Worm (Caenorhabditis elegans) whole organism, L4 larva: ENCODE measurements around the gene M02F4.2.
A peak's percentile ranks its signal among the peaks of the same experiment; 100 is the strongest.

Experiments
- F49E8.2 ChIP-seq: sonication (generic microtip); optimal IDR thresholded peaks from 2 replicates; lab custom pipeline; 2016; ENCODE audit warnings: missing compliant biosample characterization, mild to moderate bottlenecking, missing genetic modification characterization, borderline replicate concordance
- Y105C5A.15 ChIP-seq: fragments of 200-800 bp; sonication (Bioruptor generic); IDR thresholded peaks from 2 replicates; pipeline ENCODE4 v1.3.6; 2022; ENCODE audit warnings: missing genetic modification characterization, missing compliant biosample characterization
- ZK546.5 ChIP-seq, 2 experiments: sonication (generic microtip); optimal IDR thresholded peaks; 2 replicates each; lab custom pipeline; 2017; ENCODE audit warnings: missing biosample characterization in 2 of 2, missing genetic modification characterization in 2 of 2
- aha-1 ChIP-seq: fragments of 150-350 bp; peaks from one replicate; lab custom pipeline; 2014; ENCODE audit warnings: missing biosample characterization, missing genetic modification characterization
- ama-1 ChIP-seq: fragments of 150-350 bp; optimal IDR thresholded peaks from 2 replicates; lab custom pipeline; 2014; ENCODE audit warnings: inconsistent platforms, mixed read lengths
- attf-4 ChIP-seq: sonication (generic microtip); optimal IDR thresholded peaks from 3 replicates; lab custom pipeline; 2017; ENCODE audit warnings: missing biosample characterization, missing genetic modification characterization
- ceh-20 ChIP-seq: fragments of 200-800 bp; sonication (Bioruptor generic); IDR thresholded peaks from 2 replicates; pipeline ENCODE4 v1.3.6; 2022; ENCODE audit warnings: missing genetic modification reagents, missing genetic modification characterization, missing compliant biosample characterization
- ceh-62 ChIP-seq: sonication (generic microtip); optimal IDR thresholded peaks from 2 replicates; lab custom pipeline; 2017; ENCODE audit warnings: missing biosample characterization, missing genetic modification characterization
- ceh-82 ChIP-seq: sonication (generic microtip); optimal IDR thresholded peaks from 2 replicates; lab custom pipeline; 2017; ENCODE audit warnings: missing biosample characterization, missing genetic modification characterization
- ctbp-1 ChIP-seq: fragments of 200-800 bp; sonication (Bioruptor generic); IDR thresholded peaks from 2 replicates; pipeline ENCODE4 v1.3.6; 2022; ENCODE audit warnings: missing genetic modification reagents, missing genetic modification characterization, missing compliant biosample characterization
- daf-16 ChIP-seq, 3 experiments: sonication (generic microtip); optimal IDR thresholded peaks; 2 replicates each; lab custom pipeline; 2016 to 2017; ENCODE audit warnings: missing genetic modification characterization in 3 of 3, missing genetic modification reagents in 3 of 3, mild to moderate bottlenecking in 2 of 3, missing compliant biosample characterization in 2 of 3, missing biosample characterization in 1 of 3, moderate library complexity in 1 of 3
- daf-8 ChIP-seq: fragments of 200-800 bp; sonication (Bioruptor generic); IDR thresholded peaks from 2 replicates; pipeline ENCODE4 v1.3.6; 2022; ENCODE audit warnings: missing genetic modification characterization, missing compliant biosample characterization
- dmd-6 ChIP-seq: fragments of 200-800 bp; sonication (Bioruptor generic); IDR thresholded peaks from 2 replicates; pipeline ENCODE4 v1.3.6; 2022; ENCODE audit warnings: missing genetic modification reagents, missing genetic modification characterization, missing compliant biosample characterization
- dpl-1 ChIP-seq: fragments of 150-350 bp; optimal IDR thresholded peaks from 2 replicates; lab custom pipeline; 2014; ENCODE audit warnings: missing biosample characterization, missing genetic modification reagents, missing genetic modification characterization
- duxl-1 ChIP-seq: sonication (generic microtip); optimal IDR thresholded peaks from 2 replicates; lab custom pipeline; 2016; ENCODE audit warnings: mild to moderate bottlenecking, missing genetic modification characterization, moderate library complexity, missing compliant biosample characterization; ENCODE audit not compliant: poor library complexity
- dve-1 ChIP-seq: sonication (generic microtip); optimal IDR thresholded peaks from 2 replicates; lab custom pipeline; 2017; ENCODE audit warnings: antibody characterized with exemption, mild to moderate bottlenecking, missing genetic modification characterization, missing compliant biosample characterization; ENCODE audit not compliant: insufficient read depth
- egl-27 ChIP-seq: sonication (generic microtip); optimal IDR thresholded peaks from 3 replicates; lab custom pipeline; 2017; ENCODE audit warnings: missing biosample characterization, missing genetic modification reagents, missing genetic modification characterization
- fkh-10 ChIP-seq: fragments of 150-350 bp; optimal IDR thresholded peaks from 2 replicates; lab custom pipeline; 2014; ENCODE audit warnings: missing biosample characterization, missing genetic modification reagents, missing genetic modification characterization
- gei-8 ChIP-seq: fragments of 200-800 bp; sonication (Bioruptor generic); optimal IDR thresholded peaks from 2 replicates; lab custom pipeline; 2018; ENCODE audit warnings: mild to moderate bottlenecking, missing genetic modification characterization, missing compliant biosample characterization
- hlh-11 ChIP-seq: fragments of 200-800 bp; sonication (Bioruptor generic); optimal IDR thresholded peaks from 2 replicates; lab custom pipeline; 2018; ENCODE audit warnings: mild to moderate bottlenecking, missing genetic modification characterization, missing compliant biosample characterization
- hlh-30 ChIP-seq: sonication (generic microtip); optimal IDR thresholded peaks from 2 replicates; lab custom pipeline; 2017; ENCODE audit warnings: antibody characterized with exemption, mild to moderate bottlenecking, missing genetic modification characterization, missing compliant biosample characterization; ENCODE audit not compliant: insufficient read depth
- hmg-1.1 ChIP-seq: fragments of 200-800 bp; sonication (Bioruptor generic); IDR thresholded peaks from 2 replicates; pipeline ENCODE4 v1.3.6; 2022; ENCODE audit warnings: missing genetic modification reagents, missing genetic modification characterization, missing compliant biosample characterization
- lin-1 ChIP-seq: fragments of 200-800 bp; sonication (Bioruptor generic); IDR thresholded peaks from 2 replicates; pipeline ENCODE4 v1.3.6; 2022; ENCODE audit warnings: missing genetic modification reagents, missing genetic modification characterization, missing compliant biosample characterization
- lin-13 ChIP-seq: fragments of 150-350 bp; optimal IDR thresholded peaks from 2 replicates; lab custom pipeline; 2014; ENCODE audit warnings: missing biosample characterization, missing genetic modification reagents, missing genetic modification characterization
- lin-38 ChIP-seq: fragments of 200-800 bp; sonication (Bioruptor generic); IDR thresholded peaks from 2 replicates; pipeline ENCODE4 v1.3.6; 2022; ENCODE audit warnings: missing genetic modification reagents, missing genetic modification characterization, missing compliant biosample characterization
- madf-9 ChIP-seq: fragments of 200-800 bp; sonication (Bioruptor generic); conservative IDR thresholded peaks from 2 replicates; pipeline ENCODE4 v1.3.6; 2022; ENCODE audit warnings: missing genetic modification reagents, missing genetic modification characterization, missing compliant biosample characterization
- mep-1 ChIP-seq: fragments of 150-350 bp; sonication (generic microtip); optimal IDR thresholded peaks from 3 replicates; lab custom pipeline; 2014; ENCODE audit warnings: missing biosample characterization, missing genetic modification characterization
- mxl-3 ChIP-seq: fragments of 200-800 bp; sonication (Bioruptor generic); optimal IDR thresholded peaks from 2 replicates; lab custom pipeline; 2018; ENCODE audit warnings: mild to moderate bottlenecking, missing genetic modification characterization, missing compliant biosample characterization
- nhr-102 ChIP-seq: sonication (generic microtip); optimal IDR thresholded peaks from 2 replicates; lab custom pipeline; 2016; ENCODE audit warnings: mild to moderate bottlenecking, missing genetic modification characterization, moderate library complexity, missing compliant biosample characterization
- nhr-11 ChIP-seq: fragments of 150-350 bp; optimal IDR thresholded peaks from 2 replicates; lab custom pipeline; 2014; ENCODE audit warnings: missing biosample characterization, missing genetic modification characterization
- nhr-25 ChIP-seq: sonication (generic microtip); optimal IDR thresholded peaks from 2 replicates; lab custom pipeline; 2017; ENCODE audit warnings: missing genetic modification characterization, mild to moderate bottlenecking, missing compliant biosample characterization, antibody characterized with exemption, moderate library complexity, borderline replicate concordance; ENCODE audit not compliant: insufficient read depth
- nhr-28 ChIP-seq: fragments of 150-350 bp; optimal IDR thresholded peaks from 2 replicates; lab custom pipeline; 2014; ENCODE audit warnings: missing biosample characterization, missing genetic modification characterization
- nhr-48 ChIP-seq: sonication (generic microtip); optimal IDR thresholded peaks from 2 replicates; lab custom pipeline; 2016; ENCODE audit warnings: mild to moderate bottlenecking, missing genetic modification characterization, missing compliant biosample characterization
- pha-4 ChIP-seq, 2 experiments: fragments of 150-350 bp in 1 of 2; fragments of 200-800 bp in 1 of 2; sonication (Bioruptor generic) in 1 of 2; IDR thresholded peaks in 1 of 2; optimal IDR thresholded peaks in 1 of 2; 2 replicates each; pipeline versions ENCODE4 v1.3.6 to Lab custom; 2014 to 2022; ENCODE audit warnings: missing genetic modification characterization in 2 of 2, missing genetic modification reagents in 2 of 2, missing biosample characterization in 1 of 2, missing compliant biosample characterization in 1 of 2
- php-3 ChIP-seq: fragments of 200-800 bp; sonication (Bioruptor generic); IDR thresholded peaks from 2 replicates; pipeline ENCODE4 v1.3.6; 2022; ENCODE audit warnings: missing genetic modification reagents, missing genetic modification characterization, missing compliant biosample characterization
- pqm-1 ChIP-seq: sonication (generic microtip); optimal IDR thresholded peaks from 2 replicates; lab custom pipeline; 2017; ENCODE audit warnings: missing biosample characterization, missing genetic modification characterization
- skn-1 ChIP-seq: fragments of 150-350 bp; optimal IDR thresholded peaks from 2 replicates; lab custom pipeline; 2014; ENCODE audit warnings: missing biosample characterization, missing genetic modification characterization
- snpc-1.2 ChIP-seq: fragments of 200-800 bp; sonication (Bioruptor generic); IDR thresholded peaks from 2 replicates; pipeline ENCODE4 v1.3.6; 2022; ENCODE audit warnings: missing genetic modification reagents, missing genetic modification characterization, missing compliant biosample characterization
- tra-1 ChIP-seq: fragments of 200-800 bp; sonication (Bioruptor generic); IDR thresholded peaks from 2 replicates; pipeline ENCODE4 v1.3.6; 2022; ENCODE audit warnings: missing genetic modification reagents, missing genetic modification characterization, missing compliant biosample characterization
- unc-130 ChIP-seq: sonication (generic microtip); optimal IDR thresholded peaks from 2 replicates; lab custom pipeline; 2016; ENCODE audit warnings: missing genetic modification reagents, missing genetic modification characterization, missing compliant biosample characterization
- unc-39 ChIP-seq: sonication (generic microtip); optimal IDR thresholded peaks from 2 replicates; lab custom pipeline; 2017; ENCODE audit warnings: missing biosample characterization, missing genetic modification characterization
- unc-62 ChIP-seq, 3 experiments: fragments of 150-350 bp in 1 of 3; sonication (generic microtip); optimal IDR thresholded peaks in 2 of 3; peaks in 1 of 3; 1 replicate in 1 of 3; 2 replicates in 2 of 3; lab custom pipeline; 2014 to 2017; ENCODE audit warnings: missing biosample characterization in 3 of 3, missing genetic modification characterization in 3 of 3, missing genetic modification reagents in 3 of 3, missing genotype in 1 of 3
- zag-1 ChIP-seq: fragments of 150-350 bp; optimal IDR thresholded peaks from 2 replicates; lab custom pipeline; 2014; ENCODE audit warnings: missing biosample characterization, missing genetic modification characterization
- zfp-3 ChIP-seq: fragments of 200-800 bp; sonication (Bioruptor generic); conservative IDR thresholded peaks from 2 replicates; pipeline ENCODE4 v1.3.6; 2022; ENCODE audit warnings: missing genetic modification reagents, missing genetic modification characterization, missing compliant biosample characterization
- ztf-11 ChIP-seq: fragments of 150-350 bp; optimal IDR thresholded peaks from 2 replicates; lab custom pipeline; 2014; ENCODE audit warnings: missing biosample characterization, missing genetic modification characterization

Gene M02F4.2

ce11 chrX:3056098-3056497 lies 22.0 kb upstream of the M02F4.2 start:
- no peak for TF ChIP-seq php-3 (GFP tag; lab: Robert Waterston, UW)
- no peak for TF ChIP-seq ztf-11 (tag; lab: Kevin White, UChicago)
- TF ChIP-seq ama-1 (lab: Kevin White, UChicago), result no peak
- TF ChIP-seq lin-13 (GFP tag; lab: Kevin White, UChicago), result no peak
- TF ChIP-seq dpl-1 (GFP tag; lab: Kevin White, UChicago), result no peak
- no peak for TF ChIP-seq daf-8 (GFP tag; lab: Robert Waterston, UW)
- no peak for TF ChIP-seq unc-130
- TF ChIP-seq tra-1 (GFP tag; lab: Robert Waterston, UW), result no peak
- no peak for TF ChIP-seq daf-16 (GFP tag; optimal IDR thresholded peaks at IDR 0.05; lab: Kevin White, UChicago)
- no peak for TF ChIP-seq daf-16 (tag; optimal IDR thresholded peaks at IDR 0.05; lab: Kevin White, UChicago)
- no peak for TF ChIP-seq ctbp-1 (GFP tag; lab: Robert Waterston, UW)
- TF ChIP-seq F49E8.2, result no peak
- no peak for TF ChIP-seq hmg-1.1 (GFP tag; lab: Robert Waterston, UW)
- no peak for TF ChIP-seq zag-1 (tag; lab: Kevin White, UChicago)
- TF ChIP-seq egl-27, result no peak
- TF ChIP-seq snpc-1.2 (GFP tag; lab: Robert Waterston, UW), result no peak
- no peak for TF ChIP-seq fkh-10 (GFP tag; lab: Kevin White, UChicago)
- no peak for TF ChIP-seq lin-38
- TF ChIP-seq skn-1 (tag; lab: Kevin White, UChicago), result no peak

- no peak for TF ChIP-seq daf-16 (GFP tag; optimal IDR thresholded peaks at IDR 0.05; lab: Kevin White, UChicago)
- peak; percentile 69 for TF ChIP-seq daf-16 (tag; optimal IDR thresholded peaks at IDR 0.05; lab: Kevin White, UChicago)
- TF ChIP-seq pqm-1, result peak; percentile 83
- peak; percentile 39 for TF ChIP-seq dmd-6 (GFP tag; lab: Robert Waterston, UW)
- TF ChIP-seq nhr-48 (tag; lab: Kevin White, UChicago), result peak; percentile 16
- peak; percentile 17 for TF ChIP-seq dve-1 (tag; lab: Kevin White, UChicago)
- peak; percentile 25 for TF ChIP-seq mxl-3 (GFP tag; lab: Kevin White, UChicago)
- TF ChIP-seq skn-1 (tag; lab: Kevin White, UChicago), result no peak
- peak; percentile 47 for TF ChIP-seq hlh-11 (tag; lab: Kevin White, UChicago)
- TF ChIP-seq hlh-30 (tag; lab: Kevin White, UChicago), result no peak
- no peak for TF ChIP-seq pha-4 (GFP tag; IDR thresholded peaks at IDR 0.05; lab: Robert Waterston, UW)
- no peak for TF ChIP-seq pha-4 (tag; optimal IDR thresholded peaks at IDR 0.05; lab: Kevin White, UChicago)
- TF ChIP-seq ceh-82, result no peak
- 0 out of 2 replicates have a peak, but pooled peaks have one; percentile 5 for TF ChIP-seq php-3 (GFP tag; lab: Robert Waterston, UW)
- TF ChIP-seq mep-1 (tag; lab: Kevin White, UChicago), result no peak
- TF ChIP-seq nhr-102 (tag; lab: Kevin White, UChicago), result no peak
- TF ChIP-seq aha-1 (tag; lab: Kevin White, UChicago), result peak; percentile 29
- TF ChIP-seq nhr-28 (tag; lab: Kevin White, UChicago), result peak; percentile 22
- TF ChIP-seq, all 104 proteins: peak for 10
These were observed 20.7 kb upstream of the M02F4.2 start, which contains the start of gene twk-26 for ce11 chrX:3054802-3055201. Gene twk-26, minus strand, starts transcription at chrX:3054824.

DNA sequence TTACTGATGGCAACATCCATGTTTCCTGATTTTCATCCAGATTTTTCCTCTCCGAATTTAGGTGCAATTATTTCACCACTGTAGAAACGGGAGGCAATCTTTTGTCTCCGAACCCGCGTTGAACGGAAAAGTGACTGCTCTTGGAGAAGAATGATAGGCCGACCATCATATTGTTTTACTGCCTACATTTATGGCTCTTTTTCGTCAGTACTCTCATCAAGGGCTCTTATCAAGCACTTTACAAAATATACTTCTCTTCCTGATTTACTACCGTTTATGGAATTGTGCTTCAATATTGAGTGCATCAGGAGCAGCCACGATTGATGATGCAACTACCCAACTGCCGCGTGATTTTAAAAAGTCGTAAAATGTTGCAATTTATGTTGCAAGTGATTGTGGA lies 20.3 kb upstream of the M02F4.2 start:
- no peak for TF ChIP-seq Y105C5A.15 (GFP tag; lab: Robert Waterston, UW)
- TF ChIP-seq zfp-3 (GFP tag; lab: Robert Waterston, UW), result no peak
- TF ChIP-seq tra-1 (GFP tag; lab: Robert Waterston, UW), result 0 out of 2 replicates have a peak, but pooled peaks have one; percentile 16
- TF ChIP-seq daf-16 (GFP tag; optimal IDR thresholded peaks at IDR 0.05; lab: Kevin White, UChicago), result no peak
- TF ChIP-seq daf-16 (tag; optimal IDR thresholded peaks at IDR 0.05; lab: Kevin White, UChicago), result no peak
- TF ChIP-seq dmd-6 (GFP tag; lab: Robert Waterston, UW), result peak; percentile 39
- TF ChIP-seq duxl-1 (tag; lab: Kevin White, UChicago), result no peak
- no peak for TF ChIP-seq zag-1 (tag; lab: Kevin White, UChicago)
- TF ChIP-seq lin-1, result no peak
- no peak for TF ChIP-seq ZK546.5 (tag; optimal IDR thresholded peaks at IDR 0.05; lab: Kevin White, UChicago)
- TF ChIP-seq nhr-48 (tag; lab: Kevin White, UChicago), result peak; percentile 51
- TF ChIP-seq php-3 (GFP tag; lab: Robert Waterston, UW), result peak; percentile 79
- TF ChIP-seq nhr-11 (tag; lab: Kevin White, UChicago), result no peak
- TF ChIP-seq unc-62 (GFP tag; optimal IDR thresholded peaks at IDR 0.05 in 1 of 2; lab: Kevin White, UChicago), result peak in 1 of 2 experiments; percentile 27
- no peak for TF ChIP-seq unc-62 (tag; optimal IDR thresholded peaks at IDR 0.05; lab: Kevin White, UChicago)
- no peak for TF ChIP-seq gei-8 (GFP tag; lab: Kevin White, UChicago)
- no peak for TF ChIP-seq unc-130
- TF ChIP-seq ceh-62, result no peak
- TF ChIP-seq attf-4 (tag; lab: Kevin White, UChicago), result no peak
- TF ChIP-seq ceh-20 (GFP tag; lab: Robert Waterston, UW), result peak; percentile 62; the same call in 1 of the 2 replicates
- no peak for TF ChIP-seq madf-9
- TF ChIP-seq nhr-28 (tag; lab: Kevin White, UChicago), result peak; percentile 8
- TF ChIP-seq unc-39 (tag; lab: Kevin White, UChicago), result no peak
- TF ChIP-seq nhr-25, result no peak
